Worm (Caenorhabditis elegans): ENCODE results near the gene F37C12.10.

F37C12.10 gene

DNA sequence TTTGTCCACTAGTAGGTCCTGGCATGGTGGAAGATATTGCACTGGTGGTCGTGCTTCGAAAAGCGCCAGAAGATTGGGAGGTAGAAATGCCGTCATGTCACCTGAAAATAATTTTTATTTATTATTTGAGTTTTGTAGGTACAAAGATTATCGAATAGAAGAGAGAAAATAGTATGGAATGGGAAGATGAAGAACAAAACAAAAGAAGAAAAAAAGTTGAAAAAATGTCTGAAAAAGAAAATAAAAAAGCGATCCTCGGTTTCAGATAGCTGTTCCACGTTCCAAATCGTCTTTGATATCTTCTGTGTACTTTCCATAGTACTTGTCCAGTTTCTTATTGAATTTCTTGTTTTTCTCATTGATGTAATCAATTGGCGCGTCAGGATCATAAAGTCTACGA is 27.1 kb downstream of the F37C12.10 start, which contains the start of gene rnp-7:
Gene rnp-7, minus strand, starts transcription at position 101 of the 400 bp plus-strand sequence.
- TF ChIP-seq sea-2 (GFP tag; optimal IDR thresholded peaks at IDR 0.05) (no peak), pqm-1 (tag; optimal IDR thresholded peaks at IDR 0.05) (no peak), mml-1 (tag; optimal IDR thresholded peaks at IDR 0.05) (no peak), ceh-16 (tag; optimal IDR thresholded peaks at IDR 0.05) (no peak), mdl-1 (tag; optimal IDR thresholded peaks at IDR 0.05) (no peak)

ce11 chrIII:7159246-7159645 is 28.9 kb downstream of the F37C12.10 start:
- TF ChIP-seq lin-39 (tag; optimal IDR thresholded peaks at IDR 0.05) (no peak), ama-1 (optimal IDR thresholded peaks at IDR 0.05) (no peak), jun-1 (tag; optimal IDR thresholded peaks at IDR 0.05) (no peak), ZK546.5 (tag; optimal IDR thresholded peaks at IDR 0.05) (no peak), nhr-67 (tag; optimal IDR thresholded peaks at IDR 0.05) (no peak), nfya-1 (tag; optimal IDR thresholded peaks at IDR 0.05; ENCODE audit: insufficient read depth) (no peak), unc-39 (tag; optimal IDR thresholded peaks at IDR 0.05) (no peak), snpc-4 (tag; optimal IDR thresholded peaks at IDR 0.05) (no peak), fos-1 (tag; optimal IDR thresholded peaks at IDR 0.05) (no peak), nhr-25 (tag; optimal IDR thresholded peaks at IDR 0.05) (no peak), skn-1 (tag; optimal IDR thresholded peaks at IDR 0.05) (no peak), nhr-76 (tag; optimal IDR thresholded peaks at IDR 0.05) (no peak), nhr-11 (tag; optimal IDR thresholded peaks at IDR 0.05) (no peak), ceh-16 (tag; optimal IDR thresholded peaks at IDR 0.05) (no peak)

- no peak for TF ChIP-seq eor-1 (tag; optimal IDR thresholded peaks at IDR 0.05)
- no peak for TF ChIP-seq ztf-4 (tag; optimal IDR thresholded peaks at IDR 0.05)
- no peak for TF ChIP-seq nhr-76 (tag; optimal IDR thresholded peaks at IDR 0.05)
- TF ChIP-seq egl-27 (tag; optimal IDR thresholded peaks at IDR 0.05): no peak
- no peak for TF ChIP-seq egl-5 (tag; optimal IDR thresholded peaks at IDR 0.05)
- TF ChIP-seq lin-15B (tag; optimal IDR thresholded peaks at IDR 0.05): no peak
- TF ChIP-seq nhr-25 (tag; optimal IDR thresholded peaks at IDR 0.05): no peak
- TF ChIP-seq elt-3 (tag; optimal IDR thresholded peaks at IDR 0.05): no peak
- no peak for TF ChIP-seq fkh-2 (tag; optimal IDR thresholded peaks at IDR 0.05)
- TF ChIP-seq tbx-2 (tag; optimal IDR thresholded peaks at IDR 0.05): no peak
- no peak for TF ChIP-seq jun-1 (tag; optimal IDR thresholded peaks at IDR 0.05)
- no peak for TF ChIP-seq nhr-23 (tag; optimal IDR thresholded peaks at IDR 0.05)
- TF ChIP-seq nfya-1 (tag; optimal IDR thresholded peaks at IDR 0.05; ENCODE audit: insufficient read depth): no peak
These were observed 29.5 kb downstream of the F37C12.10 start, which contains the start of gene nuo-4 for ce11 chrIII:7158709-7159108. TSS of gene nuo-4 (minus strand) at chrIII:7158809.

DNA sequence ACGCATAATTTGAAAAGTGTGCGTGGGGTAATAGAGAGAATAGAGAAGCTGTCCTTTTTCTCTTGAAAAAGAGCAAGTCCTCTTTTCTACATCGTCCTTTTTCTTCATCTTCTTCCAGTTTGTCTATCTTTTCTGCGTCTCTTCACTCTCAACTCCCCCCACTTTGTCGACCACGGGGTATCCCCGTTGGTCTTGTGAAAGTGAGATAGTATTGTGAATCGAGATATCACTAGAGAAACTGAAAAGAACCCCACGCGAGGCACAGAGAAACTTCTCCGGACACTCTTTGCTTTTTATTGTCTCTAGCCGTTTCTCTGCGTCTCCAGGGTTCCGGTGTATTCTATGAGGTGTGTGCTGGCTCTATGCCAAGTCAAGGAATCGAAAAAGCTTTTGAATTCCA is 32.6 kb downstream of the F37C12.10 start:
- TF ChIP-seq lin-39 (tag; optimal IDR thresholded peaks at IDR 0.05) (peak; percentile 67), nhr-237 (tag; optimal IDR thresholded peaks at IDR 0.05) (no peak), ZK546.5 (tag; optimal IDR thresholded peaks at IDR 0.05) (peak; percentile 17), unc-39 (tag; optimal IDR thresholded peaks at IDR 0.05) (no peak), nhr-25 (tag; optimal IDR thresholded peaks at IDR 0.05) (peak; percentile 87), lsy-12 (tag; optimal IDR thresholded peaks at IDR 0.05) (peak; percentile 87), skn-1 (tag; optimal IDR thresholded peaks at IDR 0.05) (peak; percentile 78), nhr-23 (tag; optimal IDR thresholded peaks at IDR 0.05) (peak; percentile 85), elt-1 (tag; optimal IDR thresholded peaks at IDR 0.05) (peak; percentile 40), egl-5 (tag; optimal IDR thresholded peaks at IDR 0.05) (peak; percentile 85), tbx-2 (tag; optimal IDR thresholded peaks at IDR 0.05) (peak; percentile 79), eor-1 (tag; optimal IDR thresholded peaks at IDR 0.05) (no peak), fkh-10 (GFP tag; optimal IDR thresholded peaks at IDR 0.05) (peak; percentile 98), ceh-28 (tag; optimal IDR thresholded peaks at IDR 0.05) (peak; percentile 89), R02D3.7 (tag; optimal IDR thresholded peaks at IDR 0.05) (peak; percentile 75), mdl-1 (tag; optimal IDR thresholded peaks at IDR 0.05) (peak; percentile 98), pqm-1 (tag; optimal IDR thresholded peaks at IDR 0.05) (peak; percentile 47), aly-2 (tag; optimal IDR thresholded peaks at IDR 0.05) (no peak), nhr-67 (tag; optimal IDR thresholded peaks at IDR 0.05) (peak; percentile 15), lin-15B (tag; optimal IDR thresholded peaks at IDR 0.05) (peak; percentile 74), ztf-11 (tag; optimal IDR thresholded peaks at IDR 0.05) (no peak), nhr-77 (tag; optimal IDR thresholded peaks at IDR 0.05) (peak; percentile 69), snpc-4 (tag; optimal IDR thresholded peaks at IDR 0.05) (peak; percentile 88), ceh-16 (tag; optimal IDR thresholded peaks at IDR 0.05) (no peak), ceh-9 (tag; optimal IDR thresholded peaks at IDR 0.05) (no peak), zag-1 (tag; optimal IDR thresholded peaks at IDR 0.05) (peak; percentile 81), mml-1 (tag; optimal IDR thresholded peaks at IDR 0.05) (no peak), daf-12 (tag; optimal IDR thresholded peaks at IDR 0.05) (no peak), ama-1 (optimal IDR thresholded peaks at IDR 0.05) (peak; percentile 79), unc-62 (GFP tag; optimal IDR thresholded peaks at IDR 0.05) (peak; percentile 69), ztf-4 (tag; optimal IDR thresholded peaks at IDR 0.05) (no peak), egl-27 (tag; optimal IDR thresholded peaks at IDR 0.05) (peak; percentile 97), fkh-2 (tag; optimal IDR thresholded peaks at IDR 0.05) (no peak), nhr-43 (tag; optimal IDR thresholded peaks at IDR 0.05; ENCODE audit: poor library complexity, severe bottlenecking) (peak; percentile 80), pha-4 (tag; optimal IDR thresholded peaks at IDR 0.05) (peak; percentile 92), nfya-1 (tag; optimal IDR thresholded peaks at IDR 0.05; ENCODE audit: insufficient read depth) (peak; percentile 94), elt-3 (tag; optimal IDR thresholded peaks at IDR 0.05) (no peak), nhr-28 (tag; optimal IDR thresholded peaks at IDR 0.05) (no peak), nhr-11 (tag; optimal IDR thresholded peaks at IDR 0.05) (peak; percentile 74), ceh-82 (tag; optimal IDR thresholded peaks at IDR 0.05) (peak; percentile 52), nhr-76 (tag; optimal IDR thresholded peaks at IDR 0.05) (no peak)

Measured in whole organism, L3 larva.